Fruit fly (Drosophila melanogaster) whole organism, embryonic: ENCODE results near the gene CG7785.

ENCODE experiments used
- Abd-B ChIP-seq: fragments of 200-800 bp; sonication (Bioruptor generic); optimal IDR thresholded peaks from 2 replicates; lab custom pipeline; 2018; ENCODE audit warnings: missing biosample characterization, mild to moderate bottlenecking, missing genetic modification characterization, moderate library complexity
- Aef1 ChIP-seq: fragments of 200-800 bp; sonication (Bioruptor generic); IDR thresholded peaks from 3 replicates; pipeline ENCODE4 v1.3.6; 2022; ENCODE audit warnings: missing biosample characterization, missing genetic modification characterization
- BtbVII ChIP-seq: fragments of 200-800 bp; sonication (Bioruptor generic); optimal IDR thresholded peaks from 3 replicates; lab custom pipeline; 2017; ENCODE audit warnings: missing biosample characterization, mild to moderate bottlenecking, missing genetic modification characterization
- CG10274 ChIP-seq: fragments of 200-800 bp; sonication (Bioruptor generic); optimal IDR thresholded peaks from 3 replicates; lab custom pipeline; 2017; ENCODE audit warnings: missing biosample characterization, mild to moderate bottlenecking, missing genetic modification characterization
- CG10979 ChIP-seq: fragments of 200-800 bp; sonication (Bioruptor generic); optimal IDR thresholded peaks from 2 replicates; lab custom pipeline; 2018; ENCODE audit warnings: missing biosample characterization, mild to moderate bottlenecking, missing genetic modification characterization, moderate library complexity
- CG11723 ChIP-seq: fragments of 200-800 bp; sonication (Bioruptor generic); optimal IDR thresholded peaks from 2 replicates; lab custom pipeline; 2017; ENCODE audit warnings: missing biosample characterization, mild to moderate bottlenecking, missing genetic modification characterization
- CG12219 ChIP-seq: fragments of 200-800 bp; sonication (Bioruptor generic); optimal IDR thresholded peaks from 3 replicates; lab custom pipeline; 2018; ENCODE audit warnings: missing biosample characterization, mild to moderate bottlenecking, missing genetic modification characterization
- CG14860 ChIP-seq: fragments of 200-800 bp; sonication (Bioruptor generic); IDR thresholded peaks from 3 replicates; pipeline ENCODE4 v1.3.6; 2022; ENCODE audit warnings: missing biosample characterization, missing genetic modification characterization; ENCODE audit not compliant: partially characterized antibody
- CG15601 ChIP-seq: fragments of 200-800 bp; sonication (Bioruptor generic); optimal IDR thresholded peaks from 3 replicates; lab custom pipeline; 2019; ENCODE audit warnings: missing biosample characterization, mild to moderate bottlenecking, missing genetic modification characterization, moderate library complexity
- CG1603 ChIP-seq: fragments of 200-800 bp; sonication (Bioruptor generic); optimal IDR thresholded peaks from 2 replicates; lab custom pipeline; 2019; ENCODE audit warnings: missing biosample characterization, mild to moderate bottlenecking, missing genetic modification characterization, moderate library complexity
- CG1647 ChIP-seq: fragments of 200-800 bp; sonication (Bioruptor generic); optimal IDR thresholded peaks from 3 replicates; lab custom pipeline; 2016; ENCODE audit warnings: missing biosample characterization, missing genetic modification characterization
- CG16813 ChIP-seq: fragments of 200-800 bp; sonication (Bioruptor generic); IDR thresholded peaks from 3 replicates; pipeline ENCODE4 v1.3.6; 2022; ENCODE audit warnings: missing biosample characterization, missing genetic modification characterization; ENCODE audit not compliant: partially characterized antibody
- CG16815 ChIP-seq: fragments of 200-800 bp; sonication (Bioruptor generic); optimal IDR thresholded peaks from 3 replicates; lab custom pipeline; 2017; ENCODE audit warnings: missing biosample characterization, mild to moderate bottlenecking, missing genetic modification characterization
- CG17186 ChIP-seq: fragments of 200-800 bp; sonication (Bioruptor generic); optimal IDR thresholded peaks from 3 replicates; lab custom pipeline; 2017; ENCODE audit warnings: missing biosample characterization, missing genetic modification reagents, missing genetic modification characterization
- CG1832 ChIP-seq: fragments of 200-800 bp; sonication (Bioruptor generic); optimal IDR thresholded peaks from 2 replicates; lab custom pipeline; 2017; ENCODE audit warnings: missing biosample characterization, mild to moderate bottlenecking, missing genetic modification characterization, inconsistent platforms
- CG2875 ChIP-seq: fragments of 200-800 bp; sonication (Bioruptor generic); optimal IDR thresholded peaks from 2 replicates; lab custom pipeline; 2017; ENCODE audit warnings: missing biosample characterization, mild to moderate bottlenecking, missing genetic modification characterization, missing genetic modification reagents
- CG31365 ChIP-seq: fragments of 200-800 bp; sonication (Bioruptor generic); optimal IDR thresholded peaks from 2 replicates; lab custom pipeline; 2018; ENCODE audit warnings: missing biosample characterization, mild to moderate bottlenecking, missing genetic modification characterization
- CG34376 ChIP-seq: fragments of 200-800 bp; sonication (Bioruptor generic); optimal IDR thresholded peaks from 2 replicates; lab custom pipeline; 2018; ENCODE audit warnings: missing biosample characterization, mild to moderate bottlenecking, missing genetic modification characterization
- CG8924 ChIP-seq: fragments of 200-800 bp; optimal IDR thresholded peaks from 3 replicates; lab custom pipeline; 2019; ENCODE audit warnings: missing biosample characterization, mild to moderate bottlenecking, missing genetic modification characterization, moderate library complexity
- CG9876 ChIP-seq: fragments of 200-800 bp; sonication (Bioruptor generic); optimal IDR thresholded peaks from 2 replicates; lab custom pipeline; 2016; ENCODE audit warnings: missing biosample characterization, missing genetic modification characterization
- CHES-1-like ChIP-seq: fragments of 200-800 bp; sonication (Bioruptor generic); optimal IDR thresholded peaks from 2 replicates; lab custom pipeline; 2016; ENCODE audit warnings: missing biosample characterization, missing genetic modification characterization
- ERR ChIP-seq: fragments of 200-800 bp; sonication (Bioruptor generic); optimal IDR thresholded peaks from 2 replicates; lab custom pipeline; 2016; ENCODE audit warnings: missing biosample characterization, missing genetic modification characterization
- Fer1 ChIP-seq: fragments of 200-800 bp; sonication (Bioruptor generic); optimal IDR thresholded peaks from 2 replicates; lab custom pipeline; 2017; ENCODE audit warnings: missing biosample characterization, mild to moderate bottlenecking, missing genetic modification characterization
- MTF-1 ChIP-seq: fragments of 200-800 bp; sonication (Bioruptor generic); optimal IDR thresholded peaks from 2 replicates; lab custom pipeline; 2018; ENCODE audit warnings: missing biosample characterization, mild to moderate bottlenecking, missing genetic modification characterization, borderline replicate concordance
- Med ChIP-seq: fragments of 200-800 bp; sonication (Bioruptor generic); peaks from one replicate; lab custom pipeline; 2016; ENCODE audit warnings: missing biosample characterization, missing genetic modification characterization, mild to moderate bottlenecking, inconsistent platforms, moderate library complexity
- NK7.1 ChIP-seq: fragments of 200-800 bp; sonication (Bioruptor generic); optimal IDR thresholded peaks from 3 replicates; lab custom pipeline; 2016; ENCODE audit warnings: missing biosample characterization, missing genetic modification characterization
- PHDP ChIP-seq: fragments of 200-800 bp; sonication (Bioruptor generic); optimal IDR thresholded peaks from 3 replicates; lab custom pipeline; 2018; ENCODE audit warnings: missing biosample characterization, mild to moderate bottlenecking, missing genetic modification characterization, moderate library complexity
- Pdp1 ChIP-seq, 2 experiments: fragments of 200-800 bp; sonication (Bioruptor generic); optimal IDR thresholded peaks; 3 replicates each; lab custom pipeline; 2016; ENCODE audit warnings: missing biosample characterization in 2 of 2, missing genetic modification characterization in 2 of 2, mild to moderate bottlenecking in 1 of 2, moderate library complexity in 1 of 2
- Sin3A ChIP-seq: fragments of >200 bp; optimal IDR thresholded peaks from 2 replicates; lab custom pipeline; 2018
- Sry-δ ChIP-seq: fragments of 200-800 bp; sonication (Bioruptor generic); optimal IDR thresholded peaks from 2 replicates; lab custom pipeline; 2016; ENCODE audit warnings: missing biosample characterization, missing genetic modification characterization
- Usf ChIP-seq: fragments of 200-800 bp; sonication (Bioruptor generic); optimal IDR thresholded peaks from 2 replicates; lab custom pipeline; 2017; ENCODE audit warnings: missing genotype, missing biosample characterization, missing genetic modification characterization
- abd-A ChIP-seq: fragments of 200-800 bp; sonication (Bioruptor generic); optimal IDR thresholded peaks from 3 replicates; lab custom pipeline; 2019; ENCODE audit warnings: missing biosample characterization, mild to moderate bottlenecking, missing genetic modification characterization, moderate library complexity
- br ChIP-seq: fragments of >200 bp; optimal IDR thresholded peaks from 2 replicates; lab custom pipeline; 2017
- cato ChIP-seq: fragments of 200-800 bp; sonication (Bioruptor generic); optimal IDR thresholded peaks from 2 replicates; lab custom pipeline; 2016; ENCODE audit warnings: missing biosample characterization, missing genetic modification characterization, borderline replicate concordance
- chm ChIP-seq: fragments of 200-800 bp; sonication (Bioruptor generic); IDR thresholded peaks from 2 replicates; pipeline ENCODE4 v1.3.6; 2022; ENCODE audit warnings: missing biosample characterization, missing genetic modification characterization
- dysf ChIP-seq: fragments of 200-800 bp; sonication (Bioruptor generic); IDR thresholded peaks from 3 replicates; pipeline ENCODE4 v1.3.6; 2022; ENCODE audit warnings: missing biosample characterization, missing genetic modification characterization
- fd64A ChIP-seq: fragments of 200-800 bp; sonication (Bioruptor generic); optimal IDR thresholded peaks from 3 replicates; lab custom pipeline; 2018; ENCODE audit warnings: missing biosample characterization, mild to moderate bottlenecking, missing genetic modification characterization
- fru ChIP-seq: fragments of >200 bp; optimal IDR thresholded peaks from 2 replicates; lab custom pipeline; 2017
- insv ChIP-seq, 2 experiments: fragments of 200-800 bp; sonication (Bioruptor generic); optimal IDR thresholded peaks; 3 replicates each; lab custom pipeline; 2016 to 2018; ENCODE audit warnings: missing biosample characterization in 2 of 2, missing genetic modification characterization in 2 of 2
- jigr1 ChIP-seq: fragments of 200-800 bp; sonication (Bioruptor generic); IDR thresholded peaks from 3 replicates; pipeline ENCODE4 v1.3.6; 2022; ENCODE audit warnings: missing biosample characterization, missing genetic modification characterization
- maf-S ChIP-seq: fragments of 200-800 bp; sonication (Bioruptor generic); optimal IDR thresholded peaks from 2 replicates; lab custom pipeline; 2016; ENCODE audit warnings: missing biosample characterization, missing genetic modification characterization
- mld ChIP-seq: fragments of 200-800 bp; sonication (Bioruptor generic); IDR thresholded peaks from 3 replicates; pipeline ENCODE4 v1.3.6; 2022; ENCODE audit warnings: missing biosample characterization, missing genetic modification characterization; ENCODE audit not compliant: partially characterized antibody
- pan ChIP-seq, 4 experiments: fragments of >200 bp in 3 of 4; fragments of 200-800 bp in 1 of 4; sonication (Bioruptor generic) in 1 of 4; optimal IDR thresholded peaks in 3 of 4; IDR thresholded peaks in 1 of 4; 2 replicates each; pipeline versions ENCODE4 v1.3.6 to Lab custom; 2017 to 2022; ENCODE audit warnings: missing biosample characterization in 2 of 4, missing genetic modification characterization in 2 of 4, mixed read lengths in 1 of 4
- pfk ChIP-seq: fragments of 200-800 bp; sonication (Bioruptor generic); optimal IDR thresholded peaks from 2 replicates; lab custom pipeline; 2018; ENCODE audit warnings: missing biosample characterization, mild to moderate bottlenecking, missing genetic modification characterization, moderate library complexity
- pros ChIP-seq: fragments of 200-800 bp; sonication (Bioruptor generic); optimal IDR thresholded peaks from 3 replicates; lab custom pipeline; 2019; ENCODE audit warnings: missing biosample characterization, mild to moderate bottlenecking, missing genetic modification characterization, moderate library complexity
- psq ChIP-seq: fragments of 200-800 bp; sonication (Bioruptor generic); optimal IDR thresholded peaks from 2 replicates; lab custom pipeline; 2017; ENCODE audit warnings: missing biosample characterization, missing genetic modification characterization
- pum ChIP-seq: fragments of 200-800 bp; sonication (Bioruptor generic); optimal IDR thresholded peaks from 2 replicates; lab custom pipeline; 2016; ENCODE audit warnings: missing biosample characterization, missing genetic modification characterization
- sc ChIP-seq, 3 experiments: fragments of >200 bp in 2 of 3; fragments of 200-800 bp in 1 of 3; sonication (Bioruptor generic) in 1 of 3; optimal IDR thresholded peaks; 2 replicates in 2 of 3; 3 replicates in 1 of 3; lab custom pipeline; 2017; ENCODE audit warnings: mild to moderate bottlenecking in 1 of 3, missing biosample characterization in 1 of 3, missing genetic modification characterization in 1 of 3, missing genetic modification reagents in 1 of 3
- tio ChIP-seq: fragments of 200-800 bp; sonication (Bioruptor generic); optimal IDR thresholded peaks from 2 replicates; lab custom pipeline; 2017; ENCODE audit warnings: missing biosample characterization, missing genetic modification characterization, inconsistent platforms
- unpg ChIP-seq: fragments of 200-800 bp; sonication (Bioruptor generic); optimal IDR thresholded peaks from 3 replicates; lab custom pipeline; 2018; ENCODE audit warnings: missing biosample characterization, mild to moderate bottlenecking, missing genetic modification characterization, moderate library complexity

Gene CG7785

dm6 chr3R:18021261-18021679 is at the start of gene CG7785 (continued):
- TF ChIP-seq CG14860 (GFP tag; lab: Robert Waterston, UW) = no peak
- no peak for TF ChIP-seq pros (GFP tag; lab: Kevin White, UChicago)
- TF ChIP-seq CG1647 = no peak
- no peak for TF ChIP-seq CG12219 (GFP tag; lab: Kevin White, UChicago)
- TF ChIP-seq CG31365 = no peak
- TF ChIP-seq maf-S (GFP tag; lab: Kevin White, UChicago) = peak; percentile 42
- no peak for TF ChIP-seq fru (lab: Kevin White, UChicago)
- TF ChIP-seq Abd-B (GFP tag; lab: Kevin White, UChicago) = peak; percentile 40
- TF ChIP-seq CG2875 (GFP tag; lab: Kevin White, UChicago) = peak; percentile 8
- TF ChIP-seq CHES-1-like (GFP tag; lab: Kevin White, UChicago) = peak; percentile 15
- no peak for TF ChIP-seq MTF-1 (GFP tag; lab: Kevin White, UChicago)
- peak; percentile 46 for TF ChIP-seq cato
- TF ChIP-seq Usf (GFP tag; lab: Kevin White, UChicago) = no peak
- no peak for TF ChIP-seq CG17186
- peak; percentile 33 for TF ChIP-seq CG1603 (tag; lab: Kevin White, UChicago)
- TF ChIP-seq ERR (GFP tag; lab: Kevin White, UChicago) = no peak
- no peak for TF ChIP-seq chm
- no peak for TF ChIP-seq BtbVII
- TF ChIP-seq insv (GFP tag; optimal IDR thresholded peaks at IDR 0.05; lab: Kevin White, UChicago) = peak in 1 of 2 experiments; percentile 62
- peak; percentile 68 for TF ChIP-seq PHDP
- TF ChIP-seq abd-A = no peak
- no peak for TF ChIP-seq sc (optimal IDR thresholded peaks at IDR 0.05; lab: Kevin White, UChicago)
- peak; percentile 39 for TF ChIP-seq sc (GFP tag; optimal IDR thresholded peaks at IDR 0.05; lab: Kevin White, UChicago)
- TF ChIP-seq Pdp1 (GFP tag; optimal IDR thresholded peaks at IDR 0.05; lab: Kevin White, UChicago) = peak; percentile 31 to 66
- TF ChIP-seq CG10979 (tag; lab: Kevin White, UChicago) = peak; percentile 55
- peak; percentile 42 for TF ChIP-seq pum (GFP tag; lab: Kevin White, UChicago)
- peak; percentile 6 for TF ChIP-seq CG34376
- peak; percentile 8 for TF ChIP-seq psq
- TF ChIP-seq fd64A (GFP tag; lab: Kevin White, UChicago) = no peak
- TF ChIP-seq Sin3A = peak; percentile 24
- no peak for TF ChIP-seq NK7.1 (GFP tag; lab: Kevin White, UChicago)
- TF ChIP-seq pfk (GFP tag; lab: Kevin White, UChicago) = no peak
- TF ChIP-seq CG15601 (tag; lab: Kevin White, UChicago) = peak; percentile 48
- TF ChIP-seq CG16815 = no peak
- TF ChIP-seq Aef1 (GFP tag; lab: Robert Waterston, UW) = peak; percentile 66
- TF ChIP-seq CG8924 = no peak
- no peak for TF ChIP-seq CG16813 (GFP tag; lab: Robert Waterston, UW)
- TF ChIP-seq CG1832 = no peak
- no peak for TF ChIP-seq mld (GFP tag; lab: Robert Waterston, UW)
- TF ChIP-seq br (lab: Kevin White, UChicago) = no peak
- no peak for TF ChIP-seq jigr1 (GFP tag; lab: Robert Waterston, UW)
- peak; percentile 12 for TF ChIP-seq Sry-δ (GFP tag; lab: Kevin White, UChicago)
- TF ChIP-seq tio (GFP tag; lab: Kevin White, UChicago) = peak; percentile 55
- TF ChIP-seq CG10274 (GFP tag; lab: Kevin White, UChicago) = no peak
- TF ChIP-seq Fer1 = no peak
- no peak for TF ChIP-seq pan (optimal IDR thresholded peaks at IDR 0.05; lab: Kevin White, UChicago)
- TF ChIP-seq pan (GFP tag; optimal IDR thresholded peaks at IDR 0.05 in 1 of 2, IDR thresholded peaks at IDR 0.05 in 1 of 2) = no peak
- peak; percentile 66 for TF ChIP-seq unpg (GFP tag; lab: Kevin White, UChicago)
- no peak for TF ChIP-seq CG11723 (GFP tag; lab: Kevin White, UChicago)
- TF ChIP-seq CG9876 (GFP tag; lab: Kevin White, UChicago) = peak; percentile 56
- TF ChIP-seq dysf = peak; percentile 56; the same call in 2 of the 3 replicates
- TF ChIP-seq Med (GFP tag; lab: Kevin White, UChicago) = peak; percentile 89
